Worm (Caenorhabditis elegans): ENCODE results near the gene rpac-40.
A peak's percentile ranks its signal among the peaks of the same experiment; 100 is the strongest.

rpac-40 gene

DNA sequence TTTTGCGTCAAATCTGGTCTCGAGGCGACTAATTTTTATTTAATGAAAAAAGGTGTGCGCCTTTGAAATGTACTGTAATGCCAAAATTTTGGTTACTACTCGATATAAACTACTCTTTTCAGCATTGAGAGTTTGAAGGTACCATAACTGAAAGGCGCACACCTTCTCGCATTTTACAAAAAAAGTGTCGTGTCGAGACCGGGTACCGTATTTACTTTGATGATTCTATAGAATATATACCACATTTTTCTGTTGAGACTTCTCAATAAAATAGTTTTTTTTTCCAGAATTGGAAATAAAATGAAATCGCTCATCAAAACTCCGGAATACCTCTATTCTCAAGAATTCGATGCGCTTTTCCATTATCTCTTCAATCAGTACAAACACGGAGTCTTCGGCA lies 36.4 kb upstream of the rpac-40 start, which contains the start of gene Y45G5AM.4:
TSS of gene Y45G5AM.4 (plus strand) at position 301 of the 400 bp plus-strand sequence.
- no peak for TF ChIP-seq unc-62 (GFP tag; optimal IDR thresholded peaks at IDR 0.05)
- TF ChIP-seq lin-39 (tag; optimal IDR thresholded peaks at IDR 0.05): no peak
- TF ChIP-seq nfya-1 (tag; optimal IDR thresholded peaks at IDR 0.05; ENCODE audit: insufficient read depth): no peak
- TF ChIP-seq fkh-2 (tag; optimal IDR thresholded peaks at IDR 0.05): no peak
- TF ChIP-seq zag-1 (tag; optimal IDR thresholded peaks at IDR 0.05): no peak
- no peak for TF ChIP-seq skn-1 (tag; optimal IDR thresholded peaks at IDR 0.05)
- no peak for TF ChIP-seq nhr-12 (tag; optimal IDR thresholded peaks at IDR 0.05)
- TF ChIP-seq jun-1 (tag; optimal IDR thresholded peaks at IDR 0.05): no peak
- no peak for TF ChIP-seq ceh-28 (tag; optimal IDR thresholded peaks at IDR 0.05)
- TF ChIP-seq nhr-28 (tag; optimal IDR thresholded peaks at IDR 0.05): no peak
- TF ChIP-seq R02D3.7 (tag; optimal IDR thresholded peaks at IDR 0.05): no peak
- no peak for TF ChIP-seq fos-1 (tag; optimal IDR thresholded peaks at IDR 0.05)
- no peak for TF ChIP-seq ceh-16 (tag; optimal IDR thresholded peaks at IDR 0.05)
- no peak for TF ChIP-seq eor-1 (tag; optimal IDR thresholded peaks at IDR 0.05)
- TF ChIP-seq lsy-12 (tag; optimal IDR thresholded peaks at IDR 0.05): no peak

DNA sequence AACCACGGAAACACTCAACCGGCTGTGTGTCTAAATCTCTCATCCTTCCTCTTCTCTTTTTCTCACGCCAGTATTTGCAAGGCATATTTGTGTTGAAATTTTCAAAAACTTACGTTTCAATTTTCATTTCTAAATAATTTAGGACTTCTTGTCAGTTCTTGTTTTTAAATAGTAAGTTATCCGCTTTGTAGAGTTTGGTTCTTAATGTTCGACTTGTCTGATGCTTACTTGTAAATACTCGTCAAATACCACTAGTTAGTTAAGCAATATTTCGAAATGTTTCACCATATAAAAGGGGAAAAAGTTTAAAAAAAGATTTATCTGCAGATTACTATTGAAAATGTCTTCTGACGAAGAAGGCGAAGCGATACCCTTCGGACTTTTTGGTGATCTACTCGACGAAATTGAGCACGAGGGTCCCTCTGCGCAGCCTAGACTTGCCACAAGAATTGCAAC lies 34.8 kb upstream of the rpac-40 start, which contains the start of gene Y45G5AM.3:
TSS of gene Y45G5AM.3 (plus strand) at position 51 of the 456 bp plus-strand sequence.
- TF ChIP-seq egl-27 (tag; optimal IDR thresholded peaks at IDR 0.05) (no peak), hmg-11 (tag; optimal IDR thresholded peaks at IDR 0.05) (peak; percentile 13), nhr-77 (tag; optimal IDR thresholded peaks at IDR 0.05) (no peak), nfya-1 (tag; optimal IDR thresholded peaks at IDR 0.05; ENCODE audit: insufficient read depth) (peak; percentile 4), unc-62 (GFP tag; optimal IDR thresholded peaks at IDR 0.05) (no peak), ztf-11 (tag; optimal IDR thresholded peaks at IDR 0.05) (no peak), ama-1 (optimal IDR thresholded peaks at IDR 0.05) (no peak), mml-1 (tag; optimal IDR thresholded peaks at IDR 0.05) (no peak), sea-2 (GFP tag; optimal IDR thresholded peaks at IDR 0.05) (no peak), elt-1 (tag; optimal IDR thresholded peaks at IDR 0.05) (no peak), elt-3 (tag; optimal IDR thresholded peaks at IDR 0.05) (no peak), eor-1 (tag; optimal IDR thresholded peaks at IDR 0.05) (no peak), ceh-82 (tag; optimal IDR thresholded peaks at IDR 0.05) (no peak), pqm-1 (tag; optimal IDR thresholded peaks at IDR 0.05) (peak; percentile 32), ztf-4 (tag; optimal IDR thresholded peaks at IDR 0.05) (no peak), nhr-23 (tag; optimal IDR thresholded peaks at IDR 0.05) (no peak), daf-12 (tag; optimal IDR thresholded peaks at IDR 0.05) (no peak), elt-2 (tag; optimal IDR thresholded peaks at IDR 0.05) (no peak)

DNA sequence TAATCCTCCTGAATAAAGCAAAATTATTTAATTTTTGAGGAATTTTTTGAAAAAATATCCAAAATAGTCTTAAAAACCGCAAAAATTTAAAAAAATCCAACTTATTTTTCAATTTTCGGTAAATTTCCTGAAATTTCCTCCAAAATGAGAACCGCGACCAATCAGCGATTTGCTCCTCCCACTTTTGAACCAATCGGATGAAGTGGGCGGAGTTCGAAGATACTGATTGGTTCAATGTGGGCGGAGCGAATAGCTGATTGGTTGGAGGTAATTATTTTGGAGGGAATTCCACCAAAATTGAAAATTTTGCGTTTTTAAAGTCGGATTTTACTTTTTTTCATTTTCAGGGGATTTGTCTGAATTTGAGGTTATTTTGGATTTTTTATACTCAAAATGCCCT lies 31.2 kb upstream of the rpac-40 start:
- no peak for TF ChIP-seq R02D3.7 (tag; optimal IDR thresholded peaks at IDR 0.05)
- peak; percentile 95 for TF ChIP-seq nfya-1 (tag; optimal IDR thresholded peaks at IDR 0.05; ENCODE audit: insufficient read depth)

DNA sequence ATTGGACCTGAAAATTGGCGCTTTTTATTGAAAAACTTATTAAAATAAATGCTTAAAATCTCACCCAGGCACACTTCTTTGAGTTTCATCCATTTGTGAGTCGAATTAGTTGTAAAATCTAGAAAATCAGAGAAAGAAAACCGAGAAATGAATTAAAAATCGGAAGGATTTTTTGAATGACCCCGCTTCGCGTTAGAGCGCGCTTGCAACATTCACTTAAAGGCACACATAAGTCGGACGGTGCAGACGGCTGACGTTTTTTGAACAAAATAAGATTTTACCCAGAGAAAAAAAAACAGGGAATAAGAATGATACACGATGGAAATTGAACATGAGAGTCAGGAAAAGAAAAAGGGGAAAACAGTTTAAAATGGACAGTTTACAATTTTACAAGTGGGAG lies 29.6 kb upstream of the rpac-40 start:
- TF ChIP-seq elt-1 (tag; optimal IDR thresholded peaks at IDR 0.05) (no peak), lin-15B (tag; optimal IDR thresholded peaks at IDR 0.05) (peak; percentile 50)

DNA sequence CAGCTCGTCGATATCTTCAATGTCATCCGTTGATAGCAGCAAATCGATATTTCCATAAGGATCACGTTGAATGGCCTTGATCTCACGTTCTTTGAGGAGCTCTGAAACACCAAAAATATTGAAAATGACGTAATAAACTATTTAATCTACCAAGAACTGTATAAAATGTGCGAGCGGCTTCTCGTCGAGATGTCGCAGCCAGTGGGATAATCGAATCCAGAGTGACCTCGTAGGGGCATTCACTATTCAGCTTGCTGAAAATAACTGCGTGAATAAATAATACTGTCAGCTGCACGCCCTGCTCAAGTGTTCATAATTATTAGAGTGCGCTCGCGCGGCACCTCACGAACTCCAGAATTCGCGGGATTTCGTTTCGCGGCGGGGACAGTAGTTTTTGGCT lies 29.1 kb upstream of the rpac-40 start, which contains the start of gene Y45G5AM.7:
TSS of gene Y45G5AM.7 (minus strand) at position 101 of the 400 bp plus-strand sequence.
- no peak for TF ChIP-seq sea-2 (GFP tag; optimal IDR thresholded peaks at IDR 0.05)
- no peak for TF ChIP-seq nhr-28 (tag; optimal IDR thresholded peaks at IDR 0.05)
- no peak for TF ChIP-seq fkh-10 (GFP tag; optimal IDR thresholded peaks at IDR 0.05)

DNA sequence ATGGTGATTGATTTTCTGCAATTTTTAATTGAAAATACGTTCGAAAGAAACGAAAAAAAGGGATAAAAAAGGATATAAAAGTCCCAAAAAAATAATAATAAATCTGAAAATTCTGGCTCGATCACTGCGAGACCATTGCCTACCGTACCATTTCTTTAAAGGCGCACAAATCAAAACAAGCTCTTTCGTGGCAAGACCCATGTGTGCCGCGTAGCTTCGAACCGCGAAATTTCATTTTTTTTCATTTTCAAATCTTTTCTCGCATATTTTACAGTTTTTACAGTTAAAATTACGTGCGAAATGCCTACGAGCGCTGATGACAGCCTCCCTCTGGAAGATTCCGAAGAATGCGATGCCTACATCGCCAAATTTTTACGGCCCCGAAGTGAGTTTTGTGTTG lies 23.7 kb upstream of the rpac-40 start, which contains the start of the genes coh-4 and pid-5:
TSS of gene coh-4 (minus strand) at position 17 of the 400 bp plus-strand sequence.
TSS of gene pid-5 (plus strand) at position 259 of the 400 bp plus-strand sequence.
- TF ChIP-seq nhr-23 (tag; optimal IDR thresholded peaks at IDR 0.05): no peak
- no peak for TF ChIP-seq nhr-76 (tag; optimal IDR thresholded peaks at IDR 0.05)
- TF ChIP-seq R02D3.7 (tag; optimal IDR thresholded peaks at IDR 0.05): no peak
- no peak for TF ChIP-seq nhr-67 (tag; optimal IDR thresholded peaks at IDR 0.05)
- TF ChIP-seq nhr-237 (tag; optimal IDR thresholded peaks at IDR 0.05): no peak
- no peak for TF ChIP-seq tbx-2 (tag; optimal IDR thresholded peaks at IDR 0.05)
- TF ChIP-seq ceh-16 (tag; optimal IDR thresholded peaks at IDR 0.05): no peak
